Fruit fly (Drosophila melanogaster): ENCODE measurements around the gene CG13738.

Gene CG13738

DNA sequence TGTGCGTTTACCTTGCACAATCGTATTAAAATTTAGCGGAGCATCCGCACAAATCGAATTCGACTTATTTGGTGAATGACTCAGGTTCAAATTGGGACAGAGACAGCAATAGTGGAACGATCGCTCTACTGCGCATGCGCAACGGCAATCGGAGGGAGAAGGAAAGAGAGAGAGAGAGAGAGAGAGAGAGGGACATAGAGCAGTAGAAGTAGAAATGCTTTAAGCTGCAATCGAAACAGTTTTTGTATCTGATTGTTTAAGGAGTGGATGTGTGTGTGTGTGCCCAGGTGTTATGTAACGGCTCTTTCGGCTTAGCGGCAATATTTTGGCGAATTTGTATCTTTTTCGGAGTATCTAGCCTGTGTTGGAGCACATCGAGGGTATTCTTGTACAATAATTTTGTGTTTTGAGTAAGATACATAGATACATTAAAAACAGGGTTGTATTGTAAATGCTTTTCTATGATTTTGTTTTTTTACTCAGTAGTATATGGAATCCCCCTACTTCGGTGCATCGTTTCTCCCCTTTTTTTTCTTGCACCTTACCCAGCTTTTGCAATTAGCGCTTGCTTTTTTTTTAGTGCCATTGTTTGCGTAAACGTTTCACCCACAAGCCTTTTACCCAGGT lies 23.7 kb downstream of the CG13738 start:
- peak; percentile 9 for TF ChIP-seq CG10209 (GFP tag; optimal IDR thresholded peaks at IDR 0.05)
- TF ChIP-seq Sox100B (GFP tag; optimal IDR thresholded peaks at IDR 0.05) = no peak
- no peak for TF ChIP-seq CG17912 (GFP tag; optimal IDR thresholded peaks at IDR 0.05)
- TF ChIP-seq odd (GFP tag; optimal IDR thresholded peaks at IDR 0.05) = no peak
- no peak for TF ChIP-seq Optix (GFP tag; IDR thresholded peaks at IDR 0.05)
- no peak for TF ChIP-seq nerfin-2 (GFP tag; IDR thresholded peaks at IDR 0.05; ENCODE audit: partially characterized antibody)
- TF ChIP-seq fd96Cb (tag; optimal IDR thresholded peaks at IDR 0.05) = no peak
- TF ChIP-seq ash1 (GFP tag; optimal IDR thresholded peaks at IDR 0.05) = no peak
- peak; percentile 45; the same call in 1 of the 2 replicates for TF ChIP-seq vvl (GFP tag; IDR thresholded peaks at IDR 0.05)
- TF ChIP-seq HLH4C (GFP tag; IDR thresholded peaks at IDR 0.05; ENCODE audit: partially characterized antibody) = no peak
- TF ChIP-seq CG12744 (GFP tag; optimal IDR thresholded peaks at IDR 0.05) = no peak
- TF ChIP-seq CG9215 (GFP tag; IDR thresholded peaks at IDR 0.05) = no peak
- TF ChIP-seq CG6689 (GFP tag; IDR thresholded peaks at IDR 0.05) = no peak
- TF ChIP-seq peb (GFP tag; IDR thresholded peaks at IDR 0.05) = no peak
- no peak for TF ChIP-seq en (GFP tag; optimal IDR thresholded peaks at IDR 0.05)
- TF ChIP-seq wek (GFP tag; optimal IDR thresholded peaks at IDR 0.05) = peak; percentile 57
- no peak for TF ChIP-seq ato (GFP tag; IDR thresholded peaks at IDR 0.05; ENCODE audit: partially characterized antibody)
- TF ChIP-seq Doc2 (GFP tag; IDR thresholded peaks at IDR 0.05) = no peak
- TF ChIP-seq ewg (GFP tag; optimal IDR thresholded peaks at IDR 0.05) = peak; percentile 30
- peak; percentile 16 for TF ChIP-seq Elba2 (GFP tag; optimal IDR thresholded peaks at IDR 0.05)
- TF ChIP-seq dimm (GFP tag; IDR thresholded peaks at IDR 0.05) = no peak
- peak; percentile 8 for TF ChIP-seq Hsf (GFP tag; optimal IDR thresholded peaks at IDR 0.05)
- no peak for TF ChIP-seq Myb (GFP tag; optimal IDR thresholded peaks at IDR 0.05)
- TF ChIP-seq caup (GFP tag; optimal IDR thresholded peaks at IDR 0.05; ENCODE audit: severe bottlenecking) = no peak
- TF ChIP-seq sd (tag; optimal IDR thresholded peaks at IDR 0.05) = no peak
- TF ChIP-seq Usf (GFP tag; optimal IDR thresholded peaks at IDR 0.05) = no peak
- no peak for TF ChIP-seq sens (GFP tag)
- TF ChIP-seq Rfx (GFP tag; IDR thresholded peaks at IDR 0.05) = 0 out of 2 replicates have a peak, but pooled peaks have one; percentile 7
- TF ChIP-seq CG15601 (tag; optimal IDR thresholded peaks at IDR 0.05) = no peak
- TF ChIP-seq CG13287 (GFP tag; IDR thresholded peaks at IDR 0.05; ENCODE audit: partially characterized antibody) = no peak
- TF ChIP-seq pros (GFP tag; optimal IDR thresholded peaks at IDR 0.05) = no peak
- TF ChIP-seq Bteb2 (GFP tag; optimal IDR thresholded peaks at IDR 0.05) = no peak
- no peak for TF ChIP-seq pb (GFP tag; optimal IDR thresholded peaks at IDR 0.05)
- peak; percentile 74 for TF ChIP-seq CG10321 (GFP tag; IDR thresholded peaks at IDR 0.05)
- TF ChIP-seq CG32772 (GFP tag; IDR thresholded peaks at IDR 0.05) = no peak
- peak; percentile 0 for TF ChIP-seq Jarid2 (GFP tag; optimal IDR thresholded peaks at IDR 0.05)
- TF ChIP-seq CG4360 (GFP tag; IDR thresholded peaks at IDR 0.05) = no peak
- TF ChIP-seq CG31388 (GFP tag; optimal IDR thresholded peaks at IDR 0.05) = no peak
- no peak for TF ChIP-seq CG8359 (GFP tag; optimal IDR thresholded peaks at IDR 0.05; ENCODE audit: borderline replicate concordance)
- no peak for TF ChIP-seq eyg (GFP tag; optimal IDR thresholded peaks at IDR 0.05)
- no peak for TF ChIP-seq Scr (GFP tag; IDR thresholded peaks at IDR 0.05; ENCODE audit: partially characterized antibody)
- no peak for TF ChIP-seq Bgb (GFP tag; IDR thresholded peaks at IDR 0.05; ENCODE audit: partially characterized antibody)
- TF ChIP-seq CG17361 (GFP tag; IDR thresholded peaks at IDR 0.05) = no peak
- TF ChIP-seq CG31365 (tag; optimal IDR thresholded peaks at IDR 0.05) = no peak
- no peak for TF ChIP-seq CG18011 (GFP tag; optimal IDR thresholded peaks at IDR 0.05)
- peak; percentile 16 for TF ChIP-seq CHES-1-like (GFP tag; optimal IDR thresholded peaks at IDR 0.05)
- TF ChIP-seq sisA (GFP tag; IDR thresholded peaks at IDR 0.05) = no peak
- no peak for TF ChIP-seq tap (tag; optimal IDR thresholded peaks at IDR 0.05)
- no peak for TF ChIP-seq slou (GFP tag; optimal IDR thresholded peaks at IDR 0.05)
- TF ChIP-seq CG12104 (GFP tag; optimal IDR thresholded peaks at IDR 0.05) = no peak

Measured in whole organism, embryonic.